Fruit fly (Drosophila melanogaster): Measurements from ENCODE around the gene CG6683.
A peak's percentile ranks its signal among the peaks of the same experiment; 100 is the strongest.

Gene CG6683

DNA sequence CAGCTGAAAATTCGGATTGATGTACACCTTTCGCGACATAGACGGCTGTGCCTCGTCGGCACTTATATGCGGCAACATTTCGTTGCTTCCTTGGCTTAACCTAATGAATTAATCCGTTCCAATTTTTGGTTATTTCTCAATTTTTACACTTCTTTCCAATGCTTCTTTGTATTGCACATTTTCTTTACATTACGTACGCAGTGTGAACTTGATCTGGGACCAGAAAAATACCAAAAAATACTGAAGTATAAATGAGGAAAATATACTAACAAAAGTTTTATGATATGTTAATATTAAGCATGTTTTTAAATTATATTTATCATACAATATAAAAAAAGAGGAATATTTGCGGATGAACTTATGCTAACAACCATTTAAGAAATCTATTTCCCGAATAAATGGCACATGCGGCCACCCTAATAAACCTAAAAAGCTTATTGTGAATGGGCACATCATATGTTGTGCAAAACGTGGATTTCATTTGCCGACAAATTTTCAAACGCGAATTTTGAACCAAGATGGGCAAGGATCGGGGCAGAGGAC lies 5.1 kb downstream of the CG6683 start, which contains the start of the genes ZC3H3 and Pus7:
Gene ZC3H3, minus strand, starts transcription at position 197 of the 543 bp plus-strand sequence.
Gene Pus7, plus strand, starts transcription at position 437 of the 543 bp plus-strand sequence.
- TF ChIP-seq CG10348 (GFP tag; IDR thresholded peaks at IDR 0.05) = no peak
- TF ChIP-seq CG17806 (tag; optimal IDR thresholded peaks at IDR 0.05) = peak; percentile 7
- peak; percentile 55 for TF ChIP-seq CG8159 (tag; optimal IDR thresholded peaks at IDR 0.05)
- no peak for TF ChIP-seq CG15710 (tag; optimal IDR thresholded peaks at IDR 0.05)
- no peak for TF ChIP-seq Snoo (tag; optimal IDR thresholded peaks at IDR 0.05)

DNA sequence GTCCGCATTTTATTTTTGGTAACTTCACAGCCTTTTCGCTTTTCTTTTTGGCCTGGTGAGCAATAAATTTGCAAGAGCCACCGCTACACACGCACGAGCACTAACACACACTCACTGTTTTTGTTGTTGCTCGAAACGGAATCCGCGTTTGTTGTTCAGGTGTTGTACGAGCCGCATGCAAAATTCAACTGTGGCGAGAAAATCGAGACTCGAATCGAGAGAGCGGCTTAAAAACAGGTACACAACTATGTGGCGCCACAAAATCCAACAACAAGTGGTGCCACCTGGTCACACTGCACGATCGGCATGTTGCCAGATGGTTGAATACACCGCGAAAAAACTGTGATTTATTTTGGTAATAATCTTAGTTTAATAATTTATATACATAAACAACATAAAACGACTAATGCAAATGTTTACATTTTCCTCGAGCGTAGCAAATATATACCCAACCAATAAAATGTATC lies 7.7 kb downstream of the CG6683 start, which contains the start of gene CG43163:
Gene CG43163, minus strand, starts transcription at position 172 of the 467 bp plus-strand sequence.
- TF ChIP-seq CG4496 (GFP tag; IDR thresholded peaks at IDR 0.05) (peak; percentile 86), fd96Ca (GFP tag; IDR thresholded peaks at IDR 0.05) (peak; percentile 48; the same call in 2 of the 3 replicates), CG12605 (GFP tag; IDR thresholded peaks at IDR 0.05) (peak; percentile 65; the same call in 1 of the 2 replicates), Pif1B (GFP tag; optimal IDR thresholded peaks at IDR 0.05) (peak; percentile 68), CG15710 (tag; optimal IDR thresholded peaks at IDR 0.05) (peak; percentile 60), CG8159 (tag; optimal IDR thresholded peaks at IDR 0.05) (peak; percentile 64), EcR (GFP tag; optimal IDR thresholded peaks at IDR 0.05) (peak; percentile 40), CG9948 (tag; optimal IDR thresholded peaks at IDR 0.05) (peak; percentile 53), CG34367 (tag; optimal IDR thresholded peaks at IDR 0.05) (peak; percentile 63), CG17806 (tag; optimal IDR thresholded peaks at IDR 0.05) (peak; percentile 69), Snoo (tag; optimal IDR thresholded peaks at IDR 0.05) (peak; percentile 56), CG14655 (GFP tag; optimal IDR thresholded peaks at IDR 0.05) (no peak), rn (GFP tag; IDR thresholded peaks at IDR 0.05) (no peak), CG32121 (GFP tag; IDR thresholded peaks at IDR 0.05) (peak; percentile 75), gl (tag; optimal IDR thresholded peaks at IDR 0.05) (no peak), D1 (tag; optimal IDR thresholded peaks at IDR 0.05) (no peak), CG10348 (GFP tag; IDR thresholded peaks at IDR 0.05) (no peak), CG13204 (GFP tag; optimal IDR thresholded peaks at IDR 0.05) (no peak), Ets98B (GFP tag; IDR thresholded peaks at IDR 0.05) (peak; percentile 81), CG8301 (tag; optimal IDR thresholded peaks at IDR 0.05) (peak; percentile 68), Pif1A (GFP tag; optimal IDR thresholded peaks at IDR 0.05) (no peak)

DNA sequence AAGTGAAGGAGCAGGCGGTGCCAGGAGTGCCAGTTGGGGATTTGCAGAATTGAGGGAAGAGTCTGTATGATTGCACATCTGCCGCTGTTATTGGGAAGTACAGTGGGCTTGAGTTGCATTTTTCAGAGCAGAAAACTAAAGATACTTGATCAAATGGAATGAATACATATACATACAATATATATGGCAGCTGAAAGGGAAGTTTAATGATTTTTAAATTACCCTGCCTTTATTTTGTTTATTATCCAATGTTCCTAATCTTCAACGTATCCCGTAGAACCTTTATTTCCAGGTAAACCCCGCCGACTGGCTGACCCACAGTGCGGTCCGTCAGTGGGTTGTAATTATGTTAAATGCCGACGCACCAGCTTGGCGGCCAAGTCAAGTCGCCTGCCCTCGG lies 33.8 kb downstream of the CG6683 start:
- no peak for TF ChIP-seq CG8301 (tag; optimal IDR thresholded peaks at IDR 0.05)
- TF ChIP-seq fd96Ca (GFP tag; IDR thresholded peaks at IDR 0.05) = no peak
- TF ChIP-seq Snoo (tag; optimal IDR thresholded peaks at IDR 0.05) = no peak
- TF ChIP-seq Ets98B (GFP tag; IDR thresholded peaks at IDR 0.05) = no peak
- no peak for TF ChIP-seq CG13204 (GFP tag; optimal IDR thresholded peaks at IDR 0.05)
- TF ChIP-seq CG34367 (tag; optimal IDR thresholded peaks at IDR 0.05) = no peak
- no peak for TF ChIP-seq CG4496 (GFP tag; IDR thresholded peaks at IDR 0.05)
- TF ChIP-seq CG17806 (tag; optimal IDR thresholded peaks at IDR 0.05) = no peak
- TF ChIP-seq gl (tag; optimal IDR thresholded peaks at IDR 0.05) = no peak
- TF ChIP-seq CG32121 (GFP tag; IDR thresholded peaks at IDR 0.05) = no peak
- TF ChIP-seq Pif1B (GFP tag; optimal IDR thresholded peaks at IDR 0.05) = no peak
- no peak for TF ChIP-seq D1 (tag; optimal IDR thresholded peaks at IDR 0.05)
- no peak for TF ChIP-seq CG8159 (tag; optimal IDR thresholded peaks at IDR 0.05)

All from whole organism, pupa.